Fruit fly (Drosophila melanogaster) whole organism, pupa: ENCODE results near the gene Rrp40.

ENCODE experiments used
- CG10348 ChIP-seq: fragments of 200-800 bp; sonication (Bioruptor generic); IDR thresholded peaks from 2 replicates; pipeline ENCODE4 v1.3.6; 2022; ENCODE audit warnings: missing biosample characterization, missing genetic modification characterization
- CG12605 ChIP-seq: fragments of 200-800 bp; sonication (Bioruptor generic); IDR thresholded peaks from 2 replicates; pipeline ENCODE4 v1.3.6; 2022; ENCODE audit warnings: missing biosample characterization, missing genetic modification characterization
- CG13204 ChIP-seq: fragments of 200-800 bp; sonication (Bioruptor generic); optimal IDR thresholded peaks from 2 replicates; lab custom pipeline; 2018; ENCODE audit warnings: missing biosample characterization, mild to moderate bottlenecking, missing genetic modification characterization, moderate library complexity
- CG14655 ChIP-seq: fragments of 200-800 bp; sonication (Bioruptor generic); optimal IDR thresholded peaks from 3 replicates; lab custom pipeline; 2017; ENCODE audit warnings: mild to moderate bottlenecking, missing biosample characterization, missing genetic modification reagents, missing genetic modification characterization
- CG15710 ChIP-seq: fragments of 200-800 bp; sonication (Bioruptor generic); optimal IDR thresholded peaks from 2 replicates; lab custom pipeline; 2018; ENCODE audit warnings: missing biosample characterization, mild to moderate bottlenecking, missing genetic modification characterization, moderate library complexity
- CG17806 ChIP-seq: fragments of 200-800 bp; sonication (Bioruptor generic); optimal IDR thresholded peaks from 2 replicates; lab custom pipeline; 2018; ENCODE audit warnings: missing biosample characterization, mild to moderate bottlenecking, missing genetic modification characterization, moderate library complexity
- CG32121 ChIP-seq: fragments of 200-800 bp; sonication (Bioruptor generic); IDR thresholded peaks from 2 replicates; pipeline ENCODE4 v1.3.6; 2022; ENCODE audit warnings: missing biosample characterization, missing genetic modification characterization
- CG34367 ChIP-seq: fragments of 200-800 bp; sonication (Bioruptor generic); optimal IDR thresholded peaks from 2 replicates; lab custom pipeline; 2018; ENCODE audit warnings: missing biosample characterization, mild to moderate bottlenecking, missing genetic modification characterization
- CG4496 ChIP-seq: fragments of 200-800 bp; sonication (Bioruptor generic); IDR thresholded peaks from 3 replicates; pipeline ENCODE4 v1.3.6; 2022; ENCODE audit warnings: missing biosample characterization, missing genetic modification characterization
- CG8159 ChIP-seq: fragments of 200-800 bp; sonication (Bioruptor generic); optimal IDR thresholded peaks from 3 replicates; lab custom pipeline; 2018; ENCODE audit warnings: missing biosample characterization, mild to moderate bottlenecking, missing genetic modification characterization, moderate library complexity
- CG8301 ChIP-seq: fragments of 200-800 bp; sonication (Bioruptor generic); optimal IDR thresholded peaks from 2 replicates; lab custom pipeline; 2018; ENCODE audit warnings: missing biosample characterization, mild to moderate bottlenecking, missing genetic modification characterization
- CG9948 ChIP-seq: fragments of 200-800 bp; sonication (Bioruptor generic); optimal IDR thresholded peaks from 2 replicates; lab custom pipeline; 2018; ENCODE audit warnings: missing biosample characterization, mild to moderate bottlenecking, missing genetic modification characterization, moderate library complexity
- D1 ChIP-seq: fragments of 200-800 bp; sonication (Bioruptor generic); optimal IDR thresholded peaks from 2 replicates; lab custom pipeline; 2018; ENCODE audit warnings: missing biosample characterization, mild to moderate bottlenecking, missing genetic modification characterization, moderate library complexity
- EcR ChIP-seq: fragments of 200-800 bp; sonication (Bioruptor generic); optimal IDR thresholded peaks from 3 replicates; lab custom pipeline; 2019; ENCODE audit warnings: missing biosample characterization, missing genetic modification characterization, mild to moderate bottlenecking, moderate library complexity, missing genetic modification reagents
- Ets98B ChIP-seq: fragments of 200-800 bp; sonication (Bioruptor generic); IDR thresholded peaks from 2 replicates; pipeline ENCODE4 v1.3.6; 2022; ENCODE audit warnings: missing biosample characterization, missing genetic modification characterization
- Pif1A ChIP-seq: fragments of 200-800 bp; sonication (Bioruptor generic); optimal IDR thresholded peaks from 3 replicates; lab custom pipeline; 2016; ENCODE audit warnings: missing biosample characterization, missing genetic modification characterization
- Pif1B ChIP-seq: fragments of 200-800 bp; sonication (Bioruptor generic); optimal IDR thresholded peaks from 3 replicates; lab custom pipeline; 2016; ENCODE audit warnings: missing biosample characterization, missing genetic modification characterization
- Snoo ChIP-seq: fragments of 200-800 bp; sonication (Bioruptor generic); optimal IDR thresholded peaks from 3 replicates; lab custom pipeline; 2017; ENCODE audit warnings: missing biosample characterization, mild to moderate bottlenecking, missing genetic modification characterization, inconsistent platforms
- fd96Ca ChIP-seq: fragments of 200-800 bp; sonication (Bioruptor generic); IDR thresholded peaks from 3 replicates; pipeline ENCODE4 v1.3.6; 2022; ENCODE audit warnings: missing biosample characterization, missing genetic modification characterization
- gl ChIP-seq: fragments of 200-800 bp; sonication (Bioruptor generic); optimal IDR thresholded peaks from 2 replicates; lab custom pipeline; 2018; ENCODE audit warnings: missing biosample characterization, mild to moderate bottlenecking, missing genetic modification characterization
- rn ChIP-seq: fragments of 200-800 bp; sonication (Bioruptor generic); IDR thresholded peaks from 2 replicates; pipeline ENCODE4 v1.3.6; 2022; ENCODE audit warnings: missing biosample characterization, missing genetic modification characterization

Gene Rrp40

DNA sequence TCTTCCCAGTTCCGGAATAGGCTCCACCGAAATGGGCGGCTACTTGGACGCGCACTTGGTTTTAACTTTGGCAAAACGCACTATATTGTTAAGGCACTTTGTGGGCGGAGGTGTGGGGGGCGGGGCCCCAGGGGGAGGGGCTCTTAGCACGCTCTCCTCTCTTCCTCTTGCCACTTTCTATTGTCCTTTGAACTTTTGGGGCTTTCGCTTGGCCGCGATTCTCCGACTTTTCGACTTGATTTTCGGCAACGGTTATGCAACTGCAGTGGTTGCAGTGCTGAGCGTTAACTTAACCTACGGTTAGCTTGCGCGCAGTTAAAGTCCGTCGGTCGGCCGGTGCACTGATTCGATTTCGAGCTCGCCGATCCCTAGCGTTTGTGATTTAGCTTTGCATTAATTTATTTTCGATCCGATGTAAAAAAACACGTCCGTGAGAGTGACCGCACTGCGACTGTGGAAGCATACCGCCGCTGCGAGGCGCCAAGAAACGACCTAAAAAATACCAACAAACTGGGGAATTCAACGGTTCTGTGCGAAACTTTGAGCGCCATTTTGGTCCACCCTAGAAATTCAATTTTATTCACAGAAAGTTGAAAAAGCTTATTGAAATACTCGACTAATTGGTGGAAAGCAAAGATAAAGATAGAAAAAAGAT lies 4.5 kb upstream of the Rrp40 start, which contains the start of gene Rim2:
Gene Rim2 (minus strand): TSS at position 452 of the 655 bp plus-strand sequence.
- TF ChIP-seq CG14655 (GFP tag; lab: Kevin White, UChicago) (no peak), Ets98B (GFP tag; lab: Robert Waterston, UW) (peak; percentile 23; the same call in 1 of the 2 replicates), CG12605 (GFP tag; lab: Robert Waterston, UW) (peak; percentile 33; the same call in 1 of the 2 replicates), CG17806 (tag; lab: Kevin White, UChicago) (no peak), EcR (GFP tag; lab: Kevin White, UChicago) (no peak), CG8159 (peak; percentile 100), CG4496 (GFP tag; lab: Robert Waterston, UW) (no peak), CG32121 (GFP tag; lab: Robert Waterston, UW) (peak; percentile 24; the same call in 1 of the 2 replicates), D1 (no peak), Pif1A (GFP tag; lab: Kevin White, UChicago) (no peak)

DNA sequence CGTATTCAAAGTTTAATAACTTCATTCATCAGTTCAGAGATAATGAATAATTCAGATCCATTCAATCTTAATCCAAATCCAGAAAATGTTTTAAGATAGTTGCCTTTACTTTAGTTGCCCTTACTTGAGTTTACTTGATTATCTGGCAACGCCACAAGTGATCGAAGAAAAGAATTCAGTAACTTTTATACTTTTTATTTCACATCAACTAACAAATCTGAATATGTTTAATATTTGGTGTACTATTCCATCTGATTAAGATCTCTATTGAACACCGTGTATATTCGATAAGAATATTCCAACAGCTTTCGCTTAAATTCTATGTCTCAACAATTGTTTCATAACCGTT lies 4.0 kb upstream of the Rrp40 start:
- TF ChIP-seq CG17806 (tag; lab: Kevin White, UChicago): no peak
- TF ChIP-seq CG10348 (GFP tag; lab: Robert Waterston, UW): no peak
- TF ChIP-seq CG8159: peak; percentile 23
- no peak for TF ChIP-seq CG15710 (tag; lab: Kevin White, UChicago)
- TF ChIP-seq CG14655 (GFP tag; lab: Kevin White, UChicago): no peak
- TF ChIP-seq, all 21 proteins: peak for 1

DNA sequence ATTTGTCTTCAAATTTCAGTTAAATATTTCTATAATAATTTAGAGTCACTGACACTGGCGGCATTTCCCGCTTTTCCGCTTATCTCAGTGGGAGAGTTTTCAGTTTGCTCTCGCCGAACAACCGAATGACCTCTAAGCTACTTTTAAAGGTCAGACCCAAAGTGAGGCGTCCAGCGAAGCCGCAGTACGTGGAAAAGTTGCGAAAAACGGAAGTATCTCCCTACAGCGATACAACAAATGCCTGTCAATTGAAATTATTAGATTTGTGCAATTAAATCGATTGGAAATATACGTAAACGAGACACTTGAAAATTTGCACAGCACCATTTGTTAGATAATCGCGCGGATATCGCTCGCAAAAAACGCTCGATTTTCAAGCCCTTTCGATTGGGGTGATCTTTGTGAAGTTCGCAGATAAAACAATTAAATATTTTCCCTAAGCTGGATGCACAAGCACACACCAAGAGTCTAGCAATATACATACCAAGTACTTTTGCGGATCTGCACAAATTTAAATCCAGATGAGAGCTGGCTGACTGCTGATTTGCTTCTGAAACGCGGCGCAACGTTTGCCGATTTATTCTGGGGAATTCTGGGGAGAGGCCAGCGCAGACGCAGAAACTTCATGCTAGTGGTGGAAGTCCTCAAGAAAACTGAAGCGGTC lies 1.2 kb upstream of the Rrp40 start:
- TF ChIP-seq CG14655 (GFP tag; lab: Kevin White, UChicago): no peak
- TF ChIP-seq Snoo (tag; lab: Kevin White, UChicago): no peak
- no peak for TF ChIP-seq D1
- TF ChIP-seq CG13204 (GFP tag; lab: Kevin White, UChicago): no peak
- TF ChIP-seq EcR (GFP tag; lab: Kevin White, UChicago): peak; percentile 31
- TF ChIP-seq CG9948 (tag; lab: Kevin White, UChicago): no peak
- TF ChIP-seq CG8159: peak; percentile 97
- no peak for TF ChIP-seq Pif1A (GFP tag; lab: Kevin White, UChicago)
- TF ChIP-seq CG32121 (GFP tag; lab: Robert Waterston, UW): no peak
- no peak for TF ChIP-seq CG4496 (GFP tag; lab: Robert Waterston, UW)
- no peak for TF ChIP-seq CG17806 (tag; lab: Kevin White, UChicago)
- no peak for TF ChIP-seq CG12605 (GFP tag; lab: Robert Waterston, UW)
- no peak for TF ChIP-seq CG10348 (GFP tag; lab: Robert Waterston, UW)
- TF ChIP-seq CG8301 (tag; lab: Kevin White, UChicago): no peak
- TF ChIP-seq Ets98B (GFP tag; lab: Robert Waterston, UW): no peak

DNA sequence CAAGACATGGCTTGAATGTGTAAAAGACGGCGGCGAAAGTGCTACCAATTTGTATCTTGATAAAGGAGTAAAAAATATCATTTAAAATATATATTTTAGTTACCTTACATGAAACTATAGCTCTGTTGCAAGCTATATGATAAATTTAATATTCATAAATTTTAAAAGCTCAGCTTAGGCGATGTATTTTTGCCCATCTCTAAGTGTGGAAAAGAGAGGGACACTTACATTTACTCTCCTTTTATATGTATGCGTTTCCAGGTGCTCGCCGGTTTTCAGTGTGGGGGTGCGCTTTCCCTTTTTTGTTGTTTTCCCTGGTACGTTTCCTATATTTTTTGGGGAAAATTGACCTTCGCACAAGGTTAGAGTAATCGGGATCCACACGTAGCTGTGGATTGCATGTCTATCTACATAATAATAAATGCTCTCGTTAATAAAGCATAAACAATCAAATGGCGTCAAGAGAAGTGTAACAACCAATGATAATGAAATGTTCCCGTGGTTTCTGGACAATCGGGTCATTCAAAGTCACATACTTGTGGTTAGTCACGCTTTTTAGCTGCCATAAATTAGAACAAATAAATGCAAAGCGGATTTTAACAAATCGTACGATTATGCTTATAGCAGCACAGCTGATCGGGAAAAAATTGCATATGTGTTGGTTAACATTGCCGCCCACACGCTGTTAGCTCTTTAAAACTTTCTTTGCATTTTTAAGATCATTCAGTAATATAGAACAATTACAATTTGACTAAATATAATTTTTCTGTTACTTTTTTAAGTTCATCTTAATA lies 509 bp upstream of the Rrp40 start:
- TF ChIP-seq Pif1A (GFP tag; lab: Kevin White, UChicago) (peak; percentile 98), fd96Ca (GFP tag; lab: Robert Waterston, UW) (peak; percentile 97), CG8301 (tag; lab: Kevin White, UChicago) (peak; percentile 96), CG13204 (GFP tag; lab: Kevin White, UChicago) (peak; percentile 97), rn (GFP tag; lab: Robert Waterston, UW) (peak; percentile 85), CG8159 (no peak), Ets98B (GFP tag; lab: Robert Waterston, UW) (peak; percentile 95), CG10348 (GFP tag; lab: Robert Waterston, UW) (peak; percentile 82), CG12605 (GFP tag; lab: Robert Waterston, UW) (peak; percentile 93), EcR (GFP tag; lab: Kevin White, UChicago) (peak; percentile 70), CG9948 (tag; lab: Kevin White, UChicago) (peak; percentile 96), Pif1B (GFP tag; lab: Kevin White, UChicago) (peak; percentile 99), D1 (peak; percentile 94), CG17806 (tag; lab: Kevin White, UChicago) (peak; percentile 93), CG4496 (GFP tag; lab: Robert Waterston, UW) (peak; percentile 97), CG14655 (GFP tag; lab: Kevin White, UChicago) (peak; percentile 97), CG15710 (tag; lab: Kevin White, UChicago) (peak; percentile 99), Snoo (tag; lab: Kevin White, UChicago) (peak; percentile 99), CG34367 (tag; lab: Kevin White, UChicago) (peak; percentile 96), CG32121 (GFP tag; lab: Robert Waterston, UW) (peak; percentile 97), gl (peak; percentile 87)

DNA sequence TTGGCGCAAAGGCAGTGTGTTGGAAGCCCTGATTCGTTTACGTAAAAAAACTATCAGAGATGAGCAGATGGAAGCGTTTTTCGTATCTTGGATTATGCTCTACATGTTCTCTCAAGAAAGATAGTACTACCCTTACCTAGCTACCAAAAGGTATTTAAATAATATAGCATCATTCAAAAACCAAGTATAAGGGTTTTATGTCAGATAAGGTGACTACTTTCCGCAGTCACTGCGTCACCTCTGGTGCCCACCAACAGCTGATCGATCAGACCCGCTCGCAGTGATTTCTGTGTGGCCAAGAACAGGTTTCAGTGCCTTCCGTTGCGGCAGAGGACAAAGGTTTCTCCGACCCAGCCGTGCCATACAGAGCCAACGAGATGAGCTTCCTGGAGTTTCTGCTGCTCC lies 1.1 kb downstream of the Rrp40 start, which contains the start of the genes Eno and CG31937:
Gene Eno (minus strand): TSS at position 30 of the 405 bp plus-strand sequence.
Gene CG31937 (plus strand): TSS at position 281 of the 405 bp plus-strand sequence.
- TF ChIP-seq D1 (no peak), Ets98B (GFP tag; lab: Robert Waterston, UW) (peak; percentile 61), Snoo (tag; lab: Kevin White, UChicago) (peak; percentile 56), rn (GFP tag; lab: Robert Waterston, UW) (no peak), CG15710 (tag; lab: Kevin White, UChicago) (peak; percentile 59), CG4496 (GFP tag; lab: Robert Waterston, UW) (peak; percentile 37; the same call in 1 of the 3 replicates), CG32121 (GFP tag; lab: Robert Waterston, UW) (peak; percentile 76), EcR (GFP tag; lab: Kevin White, UChicago) (no peak), CG8301 (tag; lab: Kevin White, UChicago) (peak; percentile 42), Pif1B (GFP tag; lab: Kevin White, UChicago) (peak; percentile 31), gl (peak; percentile 18), CG9948 (tag; lab: Kevin White, UChicago) (no peak), CG12605 (GFP tag; lab: Robert Waterston, UW) (no peak), Pif1A (GFP tag; lab: Kevin White, UChicago) (peak; percentile 58), CG8159 (peak; percentile 28), CG14655 (GFP tag; lab: Kevin White, UChicago) (peak; percentile 55), CG13204 (GFP tag; lab: Kevin White, UChicago) (no peak), CG10348 (GFP tag; lab: Robert Waterston, UW) (no peak), fd96Ca (GFP tag; lab: Robert Waterston, UW) (peak; percentile 78), CG34367 (tag; lab: Kevin White, UChicago) (no peak), CG17806 (tag; lab: Kevin White, UChicago) (no peak)
- TF ChIP-seq, all 21 proteins: peak for 12
